Fruit fly (Drosophila melanogaster) whole organism, embryonic: ENCODE data around the gene hdly.
A peak's percentile ranks its signal among the peaks of the same experiment; 100 is the strongest.

Experiments used
- B-H2 ChIP-seq: fragments of 200-800 bp; sonication (Bioruptor generic); optimal IDR thresholded peaks from 2 replicates; lab custom pipeline; 2018; ENCODE audit warnings: missing biosample characterization, mild to moderate bottlenecking, missing genetic modification characterization
- BEAF-32 ChIP-seq: fragments of 200-800 bp; sonication (Bioruptor generic); optimal IDR thresholded peaks from 3 replicates; lab custom pipeline; 2017; ENCODE audit warnings: missing biosample characterization, missing genetic modification characterization, mild to moderate bottlenecking, moderate library complexity, missing genetic modification reagents
- CG15514 ChIP-seq: fragments of 200-800 bp; sonication (Bioruptor generic); optimal IDR thresholded peaks from 3 replicates; lab custom pipeline; 2017; ENCODE audit warnings: missing biosample characterization, missing genetic modification characterization, mild to moderate bottlenecking, moderate library complexity, missing genetic modification reagents
- CG15601 ChIP-seq: fragments of 200-800 bp; sonication (Bioruptor generic); optimal IDR thresholded peaks from 3 replicates; lab custom pipeline; 2019; ENCODE audit warnings: missing biosample characterization, mild to moderate bottlenecking, missing genetic modification characterization, moderate library complexity
- CG15696 ChIP-seq: fragments of 200-800 bp; sonication (Bioruptor generic); optimal IDR thresholded peaks from 2 replicates; lab custom pipeline; 2019; ENCODE audit warnings: missing biosample characterization, mild to moderate bottlenecking, missing genetic modification characterization, moderate library complexity
- CG16779 ChIP-seq: fragments of 200-800 bp; sonication (Bioruptor generic); IDR thresholded peaks from 2 replicates; pipeline ENCODE4 v1.3.6; 2022; ENCODE audit warnings: missing biosample characterization, missing genetic modification characterization
- CG17361 ChIP-seq: fragments of 200-800 bp; sonication (Bioruptor generic); IDR thresholded peaks from 3 replicates; pipeline ENCODE4 v1.3.6; 2022; ENCODE audit warnings: missing biosample characterization, missing genetic modification characterization
- CG17612 ChIP-seq: fragments of 200-800 bp; sonication (Bioruptor generic); IDR thresholded peaks from 2 replicates; pipeline ENCODE4 v1.3.6; 2022; ENCODE audit warnings: missing biosample characterization, missing genetic modification characterization
- CG1792 ChIP-seq: fragments of 200-800 bp; sonication (Bioruptor generic); optimal IDR thresholded peaks from 2 replicates; lab custom pipeline; 2016; ENCODE audit warnings: missing biosample characterization, missing genetic modification characterization
- CG18011 ChIP-seq: fragments of 200-800 bp; sonication (Bioruptor generic); optimal IDR thresholded peaks from 2 replicates; lab custom pipeline; 2017; ENCODE audit warnings: missing biosample characterization, missing genetic modification characterization, mild to moderate bottlenecking, moderate library complexity, missing genotype
- CG30403 ChIP-seq: fragments of 200-800 bp; sonication (Bioruptor generic); optimal IDR thresholded peaks from 3 replicates; lab custom pipeline; 2016; ENCODE audit warnings: missing biosample characterization, missing genetic modification characterization
- CG3847 ChIP-seq: fragments of 200-800 bp; sonication (Bioruptor generic); IDR thresholded peaks from 2 replicates; pipeline ENCODE4 v1.3.6; 2022; ENCODE audit warnings: missing biosample characterization, missing genetic modification characterization
- CG42726 ChIP-seq: fragments of 200-800 bp; sonication (Bioruptor generic); IDR thresholded peaks from 2 replicates; pipeline ENCODE4 v1.3.6; 2022; ENCODE audit warnings: missing biosample characterization, missing genetic modification characterization; ENCODE audit not compliant: partially characterized antibody
- CG6791 ChIP-seq: fragments of 200-800 bp; sonication (Bioruptor generic); IDR thresholded peaks from 3 replicates; pipeline ENCODE4 v1.3.6; 2022; ENCODE audit warnings: missing biosample characterization, missing genetic modification characterization; ENCODE audit not compliant: partially characterized antibody
- CG7271 ChIP-seq: fragments of 200-800 bp; sonication (Bioruptor generic); optimal IDR thresholded peaks from 2 replicates; lab custom pipeline; 2018; ENCODE audit warnings: missing biosample characterization, mild to moderate bottlenecking, missing genetic modification characterization, moderate library complexity
- CG7963 ChIP-seq: fragments of 200-800 bp; sonication (Bioruptor generic); IDR thresholded peaks from 3 replicates; pipeline ENCODE4 v1.3.6; 2022; ENCODE audit warnings: missing biosample characterization, missing genetic modification characterization; ENCODE audit not compliant: partially characterized antibody
- CG9609 ChIP-seq: fragments of 200-800 bp; sonication (Bioruptor generic); optimal IDR thresholded peaks from 3 replicates; lab custom pipeline; 2016; ENCODE audit warnings: missing biosample characterization, missing genetic modification characterization
- D ChIP-seq, 2 experiments: fragments of 200-800 bp in 1 of 2; fragments of >200 bp in 1 of 2; sonication (Bioruptor generic) in 1 of 2; optimal IDR thresholded peaks; 2 replicates in 1 of 2; 3 replicates in 1 of 2; lab custom pipeline; 2017; ENCODE audit warnings: mild to moderate bottlenecking in 1 of 2, missing biosample characterization in 1 of 2, missing genetic modification characterization in 1 of 2, missing genetic modification reagents in 1 of 2
- Dek ChIP-seq: fragments of 200-800 bp; sonication (Bioruptor generic); optimal IDR thresholded peaks from 3 replicates; lab custom pipeline; 2019; ENCODE audit warnings: missing biosample characterization, mild to moderate bottlenecking, missing genetic modification characterization, moderate library complexity
- Dip3 ChIP-seq: fragments of 200-800 bp; sonication (Bioruptor generic); optimal IDR thresholded peaks from 3 replicates; lab custom pipeline; 2016; ENCODE audit warnings: missing biosample characterization, missing genetic modification characterization
- Eip74EF ChIP-seq, 2 experiments: fragments of 200-800 bp in 1 of 2; fragments of >200 bp in 1 of 2; sonication (Bioruptor generic) in 1 of 2; optimal IDR thresholded peaks; 2 replicates each; lab custom pipeline; 2017 to 2019; ENCODE audit warnings: missing biosample characterization in 2 of 2, missing genetic modification characterization in 2 of 2, mild to moderate bottlenecking in 1 of 2, moderate library complexity in 1 of 2
- Ets97D ChIP-seq: fragments of 200-800 bp; sonication (Bioruptor generic); optimal IDR thresholded peaks from 3 replicates; lab custom pipeline; 2016; ENCODE audit warnings: missing biosample characterization, missing genetic modification characterization
- Max ChIP-seq: fragments of 200-800 bp; sonication (Bioruptor generic); optimal IDR thresholded peaks from 2 replicates; lab custom pipeline; 2016; ENCODE audit warnings: missing biosample characterization, mild to moderate bottlenecking, missing genetic modification characterization
- Meics ChIP-seq: fragments of 200-800 bp; sonication (Bioruptor generic); optimal IDR thresholded peaks from 2 replicates; lab custom pipeline; 2017; ENCODE audit warnings: missing biosample characterization, mild to moderate bottlenecking, missing genetic modification characterization
- Mes4 ChIP-seq: fragments of 200-800 bp; sonication (Bioruptor generic); optimal IDR thresholded peaks from 2 replicates; lab custom pipeline; 2016; ENCODE audit warnings: missing biosample characterization, missing genetic modification characterization
- NFAT ChIP-seq: fragments of 200-800 bp; sonication (Bioruptor generic); IDR thresholded peaks from 2 replicates; pipeline ENCODE4 v1.3.6; 2022; ENCODE audit warnings: missing biosample characterization, missing genetic modification characterization
- NK7.1 ChIP-seq: fragments of 200-800 bp; sonication (Bioruptor generic); optimal IDR thresholded peaks from 3 replicates; lab custom pipeline; 2016; ENCODE audit warnings: missing biosample characterization, missing genetic modification characterization
- Nf-YA ChIP-seq: fragments of 200-800 bp; sonication (Bioruptor generic); IDR thresholded peaks from 2 replicates; pipeline ENCODE4 v1.3.6; 2022; ENCODE audit warnings: missing biosample characterization, missing genetic modification characterization
- Nf-YC ChIP-seq: fragments of 200-800 bp; optimal IDR thresholded peaks from 3 replicates; lab custom pipeline; 2019; ENCODE audit warnings: missing biosample characterization, mild to moderate bottlenecking, missing genetic modification characterization, moderate library complexity
- Opbp ChIP-seq: fragments of 200-800 bp; sonication (Bioruptor generic); IDR thresholded peaks from 3 replicates; pipeline ENCODE4 v1.3.6; 2022; ENCODE audit warnings: missing biosample characterization, missing genetic modification characterization; ENCODE audit not compliant: partially characterized antibody
- Scr ChIP-seq: fragments of 200-800 bp; sonication (Bioruptor generic); IDR thresholded peaks from 2 replicates; pipeline ENCODE4 v1.3.6; 2022; ENCODE audit warnings: missing biosample characterization, missing genetic modification characterization; ENCODE audit not compliant: partially characterized antibody
- Taf1 ChIP-seq: fragments of 200-800 bp; sonication (Bioruptor generic); IDR thresholded peaks from 2 replicates; pipeline ENCODE4 v1.3.6; 2022; ENCODE audit warnings: missing biosample characterization, missing genetic modification characterization
- az2 ChIP-seq: fragments of 200-800 bp; sonication (Bioruptor generic); optimal IDR thresholded peaks from 3 replicates; lab custom pipeline; 2016; ENCODE audit warnings: missing biosample characterization, missing genetic modification characterization
- bbx ChIP-seq: fragments of 200-800 bp; sonication (Bioruptor generic); IDR thresholded peaks from 2 replicates; pipeline ENCODE4 v1.3.6; 2022; ENCODE audit warnings: missing biosample characterization, missing genetic modification characterization; ENCODE audit not compliant: partially characterized antibody
- chif ChIP-seq, 2 experiments: fragments of 200-800 bp; sonication (Bioruptor generic); optimal IDR thresholded peaks; 3 replicates each; lab custom pipeline; 2016; ENCODE audit warnings: missing biosample characterization in 2 of 2, missing genetic modification characterization in 2 of 2
- ewg ChIP-seq: fragments of 200-800 bp; sonication (Bioruptor generic); optimal IDR thresholded peaks from 3 replicates; lab custom pipeline; 2017; ENCODE audit warnings: mild to moderate bottlenecking, missing biosample characterization, missing genetic modification reagents, missing genetic modification characterization
- fd64A ChIP-seq: fragments of 200-800 bp; sonication (Bioruptor generic); optimal IDR thresholded peaks from 3 replicates; lab custom pipeline; 2018; ENCODE audit warnings: missing biosample characterization, mild to moderate bottlenecking, missing genetic modification characterization
- gcm2 ChIP-seq: fragments of 200-800 bp; sonication (Bioruptor generic); optimal IDR thresholded peaks from 2 replicates; lab custom pipeline; 2016; ENCODE audit warnings: missing biosample characterization, missing genetic modification characterization
- gt ChIP-seq: fragments of 200-800 bp; sonication (Bioruptor generic); IDR thresholded peaks from 2 replicates; pipeline ENCODE4 v1.3.6; 2022; ENCODE audit warnings: missing biosample characterization, missing genetic modification characterization
- kah ChIP-seq: fragments of 200-800 bp; sonication (Bioruptor generic); optimal IDR thresholded peaks from 2 replicates; lab custom pipeline; 2018; ENCODE audit warnings: missing biosample characterization, mild to moderate bottlenecking, missing genetic modification characterization
- knrl ChIP-seq: fragments of 200-800 bp; sonication (Bioruptor generic); IDR thresholded peaks from 3 replicates; pipeline ENCODE4 v1.3.6; 2022; ENCODE audit warnings: missing biosample characterization, missing genetic modification characterization; ENCODE audit not compliant: partially characterized antibody
- lola ChIP-seq, 3 experiments: fragments of >200 bp in 2 of 3; fragments of 200-800 bp in 1 of 3; sonication (Bioruptor generic) in 1 of 3; optimal IDR thresholded peaks; 2 replicates each; lab custom pipeline; 2017 to 2019; ENCODE audit warnings: missing biosample characterization in 3 of 3, missing genetic modification characterization in 3 of 3, mild to moderate bottlenecking in 1 of 3, moderate library complexity in 1 of 3
- lov ChIP-seq, 2 experiments: fragments of 200-800 bp in 1 of 2; fragments of >200 bp in 1 of 2; sonication (Bioruptor generic) in 1 of 2; IDR thresholded peaks in 1 of 2; optimal IDR thresholded peaks in 1 of 2; 2 replicates in 1 of 2; 3 replicates in 1 of 2; pipeline versions ENCODE4 v1.3.6 to Lab custom; 2017 to 2022; ENCODE audit warnings: missing biosample characterization in 1 of 2, missing genetic modification characterization in 1 of 2
- oc ChIP-seq: fragments of 200-800 bp; sonication (Bioruptor generic); optimal IDR thresholded peaks from 2 replicates; lab custom pipeline; 2018; ENCODE audit warnings: missing biosample characterization, mild to moderate bottlenecking, missing genetic modification characterization, moderate library complexity
- salm ChIP-seq: fragments of 200-800 bp; sonication (Bioruptor generic); optimal IDR thresholded peaks from 2 replicates; lab custom pipeline; 2018; ENCODE audit warnings: missing biosample characterization, mild to moderate bottlenecking, missing genetic modification characterization
- stc ChIP-seq: fragments of 200-800 bp; sonication (Bioruptor generic); IDR thresholded peaks from 2 replicates; pipeline ENCODE4 v1.3.6; 2022; ENCODE audit warnings: missing biosample characterization, missing genetic modification characterization
- tap ChIP-seq: fragments of 200-800 bp; optimal IDR thresholded peaks from 3 replicates; lab custom pipeline; 2019; ENCODE audit warnings: missing biosample characterization, mild to moderate bottlenecking, missing genetic modification characterization, moderate library complexity
- z ChIP-seq: fragments of 200-800 bp; sonication (Bioruptor generic); IDR thresholded peaks from 3 replicates; pipeline ENCODE4 v1.3.6; 2022; ENCODE audit warnings: missing biosample characterization, missing genetic modification characterization
- zfh2 ChIP-seq: fragments of 200-800 bp; sonication (Bioruptor generic); optimal IDR thresholded peaks from 2 replicates; lab custom pipeline; 2016; ENCODE audit warnings: missing biosample characterization, missing genetic modification characterization

Gene hdly

dm6 chr3R:20890505-20890904 is 23.6 kb upstream of the hdly start:
- TF ChIP-seq Ets97D (GFP tag; lab: Kevin White, UChicago) (no peak), Scr (GFP tag; lab: Robert Waterston, UW) (0 out of 2 replicates have a peak, but pooled peaks have one; percentile 53), lov (optimal IDR thresholded peaks at IDR 0.05; lab: Kevin White, UChicago) (no peak), lov (GFP tag; IDR thresholded peaks at IDR 0.05; lab: Robert Waterston, UW) (no peak), Max (GFP tag; lab: Kevin White, UChicago) (no peak), tap (tag; lab: Kevin White, UChicago) (no peak), lola (GFP tag; optimal IDR thresholded peaks at IDR 0.05; lab: Kevin White, UChicago) (no peak), gt (GFP tag; lab: Robert Waterston, UW) (no peak), oc (tag; lab: Kevin White, UChicago) (no peak), stc (no peak), Opbp (peak; percentile 47; the same call in 1 of the 3 replicates), gcm2 (GFP tag; lab: Kevin White, UChicago) (no peak), NFAT (GFP tag; lab: Robert Waterston, UW) (no peak), CG7963 (GFP tag; lab: Robert Waterston, UW) (0 out of 3 replicates have a peak, but pooled peaks have one; percentile 7), CG16779 (GFP tag; lab: Robert Waterston, UW) (no peak), kah (GFP tag; lab: Kevin White, UChicago) (no peak), CG15514 (GFP tag; lab: Kevin White, UChicago) (no peak), CG42726 (GFP tag; lab: Robert Waterston, UW) (peak; percentile 21; the same call in 1 of the 2 replicates), CG17612 (GFP tag; lab: Robert Waterston, UW) (no peak), az2 (GFP tag; lab: Kevin White, UChicago) (no peak), CG7271 (tag; lab: Kevin White, UChicago) (no peak), BEAF-32 (GFP tag; lab: Kevin White, UChicago) (no peak), Dip3 (GFP tag; lab: Kevin White, UChicago) (no peak), CG6791 (GFP tag; lab: Robert Waterston, UW) (peak; percentile 75; the same call in 2 of the 3 replicates), CG3847 (GFP tag; lab: Robert Waterston, UW) (no peak), salm (no peak), knrl (GFP tag; lab: Robert Waterston, UW) (no peak), NK7.1 (GFP tag; lab: Kevin White, UChicago) (no peak), fd64A (no peak), Meics (GFP tag; lab: Kevin White, UChicago) (no peak), Dek (no peak), CG18011 (no peak), Taf1 (GFP tag; lab: Robert Waterston, UW) (no peak), CG1792 (GFP tag; lab: Kevin White, UChicago) (no peak), ewg (GFP tag; lab: Kevin White, UChicago) (peak; percentile 67), z (GFP tag; lab: Robert Waterston, UW) (no peak), Nf-YA (GFP tag; lab: Robert Waterston, UW) (no peak), B-H2 (GFP tag; lab: Kevin White, UChicago) (no peak), Nf-YC (tag; lab: Kevin White, UChicago) (no peak), bbx (GFP tag; lab: Robert Waterston, UW) (peak; percentile 66), D (optimal IDR thresholded peaks at IDR 0.05; lab: Kevin White, UChicago) (no peak), D (GFP tag; optimal IDR thresholded peaks at IDR 0.05; lab: Kevin White, UChicago) (no peak), CG30403 (GFP tag; lab: Kevin White, UChicago) (no peak), CG15601 (tag; lab: Kevin White, UChicago) (no peak), CG15696 (no peak), Mes4 (no peak), chif (GFP tag; optimal IDR thresholded peaks at IDR 0.05; lab: Kevin White, UChicago) (no peak), CG9609 (no peak), zfh2 (GFP tag; lab: Kevin White, UChicago) (no peak), CG17361 (no peak), Eip74EF (GFP tag; optimal IDR thresholded peaks at IDR 0.05; lab: Kevin White, UChicago) (no peak)
